Worm (Caenorhabditis elegans): ENCODE results near the gene C14A4.9.

ce11 chrII:10558962-10559415 lies 40.1 kb upstream of the C14A4.9 start:
- TF ChIP-seq T23F11.4 (GFP tag; optimal IDR thresholded peaks at IDR 0.05) (no peak), ceh-24 (tag; optimal IDR thresholded peaks at IDR 0.05) (no peak), ceh-31 (tag; optimal IDR thresholded peaks at IDR 0.05) (no peak)

Data from whole organism, late embryonic.